Worm (Caenorhabditis elegans) whole organism, L4/young adult: ENCODE data around the gene nhx-6.

Experiments used
- W03F9.2 ChIP-seq: fragments of 150-350 bp; optimal IDR thresholded peaks from 2 replicates; lab custom pipeline; 2014; ENCODE audit warnings: missing biosample characterization, missing genetic modification characterization
- dao-5 ChIP-seq: sonication (generic microtip); optimal IDR thresholded peaks from 2 replicates; lab custom pipeline; 2016; ENCODE audit warnings: missing genotype, missing genetic modification characterization, moderate library complexity, missing compliant biosample characterization
- him-1 ChIP-seq: sonication (generic microtip); optimal IDR thresholded peaks from 2 replicates; lab custom pipeline; 2016; ENCODE audit warnings: missing genotype, missing genetic modification reagents, missing genetic modification characterization, missing compliant biosample characterization

DNA sequence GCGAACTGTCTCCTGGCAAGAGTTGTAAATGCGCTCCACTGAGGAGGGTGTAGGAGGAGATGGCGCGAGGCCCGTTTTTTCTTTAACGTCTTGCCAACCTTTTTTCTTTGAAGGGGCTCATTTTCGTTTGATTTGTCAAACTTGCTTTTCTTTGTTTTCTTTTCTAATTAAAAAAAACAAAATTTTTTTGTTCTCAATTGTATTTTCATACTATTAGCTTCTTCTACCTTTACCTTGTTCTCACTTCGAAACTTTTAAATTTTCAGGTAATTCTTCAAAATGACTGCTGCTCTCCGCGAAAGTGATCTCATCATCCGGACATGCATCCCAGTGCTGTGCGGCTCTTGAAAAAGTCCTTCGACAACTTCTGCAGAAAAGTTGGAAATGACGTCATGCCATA is 39.3 kb downstream of the nhx-6 start, which contains the start of gene fbxa-184:
- TF ChIP-seq W03F9.2 (tag; lab: Kevin White, UChicago) (no peak), dao-5 (no peak), him-1 (tag; lab: Kevin White, UChicago) (no peak)
